Worm (Caenorhabditis elegans) whole organism, young adult: Measurements from ENCODE around the gene aak-1.
A peak's percentile ranks its signal among the peaks of the same experiment; 100 is the strongest.

ENCODE experiments used
- B0019.2 ChIP-seq: fragments of 200-800 bp; sonication (Bioruptor generic); conservative IDR thresholded peaks from 2 replicates; pipeline ENCODE4 v1.3.6; 2022; ENCODE audit warnings: missing genetic modification reagents, missing genetic modification characterization, missing compliant biosample characterization
- B0261.1 ChIP-seq: sonication (generic microtip); optimal IDR thresholded peaks from 2 replicates; lab custom pipeline; 2016; ENCODE audit warnings: mild to moderate bottlenecking, missing genetic modification characterization, moderate library complexity, missing compliant biosample characterization
- D2030.7 ChIP-seq: fragments of 200-800 bp; sonication (Bioruptor generic); IDR thresholded peaks from 2 replicates; pipeline ENCODE4 v1.3.6; 2022; ENCODE audit warnings: missing genetic modification reagents, missing genetic modification characterization, missing compliant biosample characterization
- F10E7.11 ChIP-seq: sonication (generic microtip); optimal IDR thresholded peaks from 2 replicates; lab custom pipeline; 2017; ENCODE audit warnings: mild to moderate bottlenecking, missing genetic modification characterization, moderate library complexity, missing compliant biosample characterization
- F22D6.2 ChIP-seq: sonication (generic microtip); optimal IDR thresholded peaks from 2 replicates; lab custom pipeline; 2016; ENCODE audit warnings: mild to moderate bottlenecking, missing genetic modification characterization, missing compliant biosample characterization
- F23B12.7 ChIP-seq: sonication (generic microtip); optimal IDR thresholded peaks from 2 replicates; lab custom pipeline; 2017; ENCODE audit warnings: missing genetic modification characterization, mild to moderate bottlenecking, missing compliant biosample characterization, antibody characterized with exemption, moderate library complexity; ENCODE audit not compliant: insufficient read depth
- F49E8.2 ChIP-seq: sonication (generic microtip); optimal IDR thresholded peaks from 3 replicates; lab custom pipeline; 2017; ENCODE audit warnings: missing genetic modification characterization, mild to moderate bottlenecking, missing compliant biosample characterization, antibody characterized with exemption, moderate library complexity; ENCODE audit not compliant: insufficient read depth
- F52B5.7 ChIP-seq: sonication (generic microtip); optimal IDR thresholded peaks from 2 replicates; lab custom pipeline; 2016; ENCODE audit warnings: mild to moderate bottlenecking, missing genetic modification characterization, missing compliant biosample characterization
- F57A8.1 ChIP-seq: fragments of 200-800 bp; sonication (Bioruptor generic); optimal IDR thresholded peaks from 2 replicates; lab custom pipeline; 2018; ENCODE audit warnings: mild to moderate bottlenecking, missing genetic modification characterization, moderate library complexity, missing compliant biosample characterization
- F57C9.4 ChIP-seq: sonication (generic microtip); optimal IDR thresholded peaks from 2 replicates; lab custom pipeline; 2017; ENCODE audit warnings: mild to moderate bottlenecking, missing genetic modification characterization, missing compliant biosample characterization
- K11D2.4 ChIP-seq: fragments of 200-800 bp; sonication (Bioruptor generic); IDR thresholded peaks from 2 replicates; pipeline ENCODE4 v1.3.6; 2022; ENCODE audit warnings: missing genetic modification reagents, missing genetic modification characterization, missing compliant biosample characterization
- Y53F4B.3 ChIP-seq: fragments of 200-800 bp; sonication (Bioruptor generic); IDR thresholded peaks from 2 replicates; pipeline ENCODE4 v1.3.6; 2022; ENCODE audit warnings: missing genetic modification reagents, missing genetic modification characterization, missing compliant biosample characterization
- Y67H2A.10 ChIP-seq: fragments of 200-800 bp; sonication (Bioruptor generic); conservative IDR thresholded peaks from 2 replicates; pipeline ENCODE4 v1.3.6; 2022; ENCODE audit warnings: missing genetic modification reagents, missing genetic modification characterization, missing compliant biosample characterization
- atf-7 ChIP-seq: sonication (generic microtip); optimal IDR thresholded peaks from 2 replicates; lab custom pipeline; 2017; ENCODE audit warnings: mild to moderate bottlenecking, missing genetic modification characterization, missing compliant biosample characterization
- attf-3 ChIP-seq: fragments of 200-800 bp; sonication (Bioruptor generic); conservative IDR thresholded peaks from 2 replicates; pipeline ENCODE4 v1.3.6; 2022; ENCODE audit warnings: missing genetic modification reagents, missing genetic modification characterization, missing compliant biosample characterization
- attf-5 ChIP-seq: fragments of 200-800 bp; sonication (Bioruptor generic); optimal IDR thresholded peaks from 2 replicates; lab custom pipeline; 2018; ENCODE audit warnings: mild to moderate bottlenecking, missing genetic modification characterization, missing compliant biosample characterization
- cebp-1 ChIP-seq, 2 experiments: fragments of 200-800 bp in 1 of 2; sonication (Bioruptor generic) in 1 of 2; sonication (generic microtip) in 1 of 2; IDR thresholded peaks in 1 of 2; optimal IDR thresholded peaks in 1 of 2; 2 replicates each; pipeline versions ENCODE4 v1.3.6 to Lab custom; 2017 to 2022; ENCODE audit warnings: missing compliant biosample characterization in 2 of 2, missing genetic modification characterization in 2 of 2, mild to moderate bottlenecking in 1 of 2, missing genetic modification reagents in 1 of 2, moderate library complexity in 1 of 2
- cebp-2 ChIP-seq: fragments of 200-800 bp; sonication (Bioruptor generic); IDR thresholded peaks from 2 replicates; pipeline ENCODE4 v1.3.6; 2022; ENCODE audit warnings: missing genetic modification characterization, missing compliant biosample characterization
- ceh-27 ChIP-seq: fragments of 200-800 bp; sonication (Bioruptor generic); optimal IDR thresholded peaks from 2 replicates; lab custom pipeline; 2018; ENCODE audit warnings: mild to moderate bottlenecking, missing genetic modification characterization, moderate library complexity, missing compliant biosample characterization
- ceh-58 ChIP-seq: fragments of 200-800 bp; sonication (Bioruptor generic); IDR thresholded peaks from 2 replicates; pipeline ENCODE4 v1.3.6; 2022; ENCODE audit warnings: missing genetic modification characterization, missing compliant biosample characterization
- ceh-91 ChIP-seq: fragments of 200-800 bp; sonication (Bioruptor generic); IDR thresholded peaks from 2 replicates; pipeline ENCODE4 v1.3.6; 2022; ENCODE audit warnings: missing genetic modification reagents, missing genetic modification characterization, missing compliant biosample characterization
- chd-7 ChIP-seq: sonication (generic microtip); optimal IDR thresholded peaks from 2 replicates; lab custom pipeline; 2016; ENCODE audit warnings: mild to moderate bottlenecking, missing genetic modification characterization, moderate library complexity, missing compliant biosample characterization
- die-1 ChIP-seq: sonication (generic microtip); optimal IDR thresholded peaks from 2 replicates; lab custom pipeline; 2016; ENCODE audit warnings: missing genotype, mild to moderate bottlenecking, missing genetic modification characterization, missing compliant biosample characterization
- dox-1 ChIP-seq: fragments of 200-800 bp; sonication (Bioruptor generic); IDR thresholded peaks from 2 replicates; pipeline ENCODE4 v1.3.6; 2022; ENCODE audit warnings: missing genetic modification reagents, missing genetic modification characterization, missing compliant biosample characterization
- dpff-1 ChIP-seq: sonication (generic microtip); optimal IDR thresholded peaks from 2 replicates; lab custom pipeline; 2017; ENCODE audit warnings: mild to moderate bottlenecking, missing genetic modification characterization, missing compliant biosample characterization
- lag-1 ChIP-seq: fragments of 200-800 bp; sonication (Bioruptor generic); IDR thresholded peaks from 2 replicates; pipeline ENCODE4 v1.3.6; 2022; ENCODE audit warnings: missing genetic modification reagents, missing genetic modification characterization, missing compliant biosample characterization
- let-526 ChIP-seq: fragments of 200-800 bp; sonication (Bioruptor generic); IDR thresholded peaks from 2 replicates; pipeline ENCODE4 v1.3.6; 2022; ENCODE audit warnings: missing genetic modification reagents, missing genetic modification characterization, missing compliant biosample characterization
- let-607 ChIP-seq, 2 experiments: fragments of 200-800 bp in 1 of 2; sonication (Bioruptor generic) in 1 of 2; sonication (generic microtip) in 1 of 2; optimal IDR thresholded peaks; 2 replicates each; lab custom pipeline; 2016 to 2018; ENCODE audit warnings: mild to moderate bottlenecking in 2 of 2, missing compliant biosample characterization in 2 of 2, missing genetic modification characterization in 2 of 2, moderate library complexity in 2 of 2, missing genotype in 1 of 2
- lin-40 ChIP-seq: sonication (generic microtip); optimal IDR thresholded peaks from 2 replicates; lab custom pipeline; 2016; ENCODE audit warnings: missing genetic modification characterization, mild to moderate bottlenecking, missing compliant biosample characterization, missing genotype, missing genetic modification reagents
- lin-54 ChIP-seq: fragments of 200-800 bp; sonication (Bioruptor generic); optimal IDR thresholded peaks from 2 replicates; lab custom pipeline; 2018; ENCODE audit warnings: mild to moderate bottlenecking, missing genetic modification characterization, missing compliant biosample characterization
- lir-1 ChIP-seq: fragments of 200-800 bp; sonication (Bioruptor generic); conservative IDR thresholded peaks from 2 replicates; pipeline ENCODE4 v1.3.6; 2022; ENCODE audit warnings: missing genetic modification reagents, missing genetic modification characterization, missing compliant biosample characterization
- madf-10 ChIP-seq: sonication (generic microtip); optimal IDR thresholded peaks from 2 replicates; lab custom pipeline; 2016; ENCODE audit warnings: mild to moderate bottlenecking, missing genetic modification characterization, missing compliant biosample characterization
- nfyb-1 ChIP-seq: fragments of 200-800 bp; sonication (Bioruptor generic); IDR thresholded peaks from 2 replicates; pipeline ENCODE4 v1.3.6; 2022; ENCODE audit warnings: missing genetic modification reagents, missing genetic modification characterization, missing compliant biosample characterization
- nhr-80 ChIP-seq: sonication (generic microtip); optimal IDR thresholded peaks from 2 replicates; lab custom pipeline; 2016; ENCODE audit warnings: missing genetic modification characterization, missing compliant biosample characterization
- nhr-90 ChIP-seq: sonication (generic microtip); optimal IDR thresholded peaks from 2 replicates; lab custom pipeline; 2016; ENCODE audit warnings: missing genotype, mild to moderate bottlenecking, missing genetic modification characterization, missing compliant biosample characterization
- pha-4 ChIP-seq: fragments of 150-350 bp; sonication (generic microtip); optimal IDR thresholded peaks from 2 replicates; lab custom pipeline; 2014; ENCODE audit warnings: missing biosample characterization, missing genetic modification reagents, missing genetic modification characterization
- rpc-1 ChIP-seq, 2 experiments: fragments of 150-350 bp in 1 of 2; sonication (generic microtip) in 1 of 2; optimal IDR thresholded peaks; 2 replicates each; lab custom pipeline; 2014 to 2018; ENCODE audit warnings: missing biosample characterization in 1 of 2, missing genetic modification characterization in 1 of 2, missing genetic modification reagents in 1 of 2, missing genotype in 1 of 2
- snpc-1.1 ChIP-seq: sonication (generic microtip); optimal IDR thresholded peaks from 2 replicates; lab custom pipeline; 2017; ENCODE audit warnings: missing genetic modification characterization, mild to moderate bottlenecking, missing compliant biosample characterization, antibody characterized with exemption, moderate library complexity, missing genotype, missing genetic modification reagents; ENCODE audit not compliant: insufficient read depth
- snpc-4 ChIP-seq, 5 experiments: fragments of 150-350 bp in 1 of 5; sonication (generic microtip) in 4 of 5; optimal IDR thresholded peaks; 2 replicates each; lab custom pipeline; 2014 to 2018; ENCODE audit warnings: missing genetic modification characterization in 5 of 5, missing biosample characterization in 3 of 5, antibody characterized with exemption in 2 of 5, mild to moderate bottlenecking in 2 of 5, missing compliant biosample characterization in 2 of 5, missing genotype in 2 of 5, moderate library complexity in 2 of 5, missing genetic modification reagents in 1 of 5
- somi-1 ChIP-seq: fragments of 200-800 bp; sonication (Bioruptor generic); optimal IDR thresholded peaks from 2 replicates; lab custom pipeline; 2018; ENCODE audit warnings: mild to moderate bottlenecking, missing genetic modification characterization, missing compliant biosample characterization
- tbp1 ChIP-seq: fragments of 200-800 bp; sonication (Bioruptor generic); optimal IDR thresholded peaks from 2 replicates; lab custom pipeline; 2018; ENCODE audit warnings: mild to moderate bottlenecking, missing genetic modification characterization, missing compliant biosample characterization
- unc-62 ChIP-seq: fragments of 150-350 bp; optimal IDR thresholded peaks from 2 replicates; lab custom pipeline; 2014; ENCODE audit warnings: missing biosample characterization, missing genetic modification reagents, missing genetic modification characterization
- zfh-2 ChIP-seq: fragments of 200-800 bp; sonication (Bioruptor generic); conservative IDR thresholded peaks from 2 replicates; pipeline ENCODE4 v1.3.6; 2022; ENCODE audit warnings: missing genetic modification reagents, missing genetic modification characterization, missing compliant biosample characterization
- ztf-22 ChIP-seq: fragments of 200-800 bp; sonication (Bioruptor generic); optimal IDR thresholded peaks from 2 replicates; lab custom pipeline; 2018; ENCODE audit warnings: mild to moderate bottlenecking, missing genetic modification characterization, moderate library complexity, missing compliant biosample characterization
- ztf-26 ChIP-seq: sonication (generic microtip); optimal IDR thresholded peaks from 2 replicates; lab custom pipeline; 2017; ENCODE audit warnings: missing genetic modification characterization, missing compliant biosample characterization

The aak-1 gene

ce11 chrIII:8784500-8784899 lies 23.6 kb upstream of the aak-1 start:
- TF ChIP-seq lag-1 (GFP tag; lab: Robert Waterston, UW), result no peak
- TF ChIP-seq snpc-4 (GFP tag; optimal IDR thresholded peaks at IDR 0.05; lab: Kevin White, UChicago), result no peak
- TF ChIP-seq snpc-4 (tag; optimal IDR thresholded peaks at IDR 0.05; lab: Kevin White, UChicago), result no peak
- TF ChIP-seq dpff-1 (tag; lab: Kevin White, UChicago), result no peak
- TF ChIP-seq F10E7.11 (tag; lab: Kevin White, UChicago), result no peak
- no peak for TF ChIP-seq zfh-2 (GFP tag; lab: Robert Waterston, UW)

ce11 chrIII:8782744-8783143 lies 21.9 kb upstream of the aak-1 start:
- TF ChIP-seq atf-7 (tag; lab: Kevin White, UChicago), result peak; percentile 47
- TF ChIP-seq K11D2.4 (GFP tag; lab: Robert Waterston, UW), result no peak
- no peak for TF ChIP-seq lir-1
- no peak for TF ChIP-seq F52B5.7 (tag; lab: Kevin White, UChicago)
- TF ChIP-seq chd-7 (tag; lab: Kevin White, UChicago), result no peak
- peak; percentile 44 for TF ChIP-seq die-1 (tag; lab: Kevin White, UChicago)
- peak; percentile 49 for TF ChIP-seq attf-5 (GFP tag; lab: Kevin White, UChicago)
- TF ChIP-seq cebp-1 (GFP tag; IDR thresholded peaks at IDR 0.05; lab: Robert Waterston, UW), result 0 out of 2 replicates have a peak, but pooled peaks have one; percentile 35
- peak; percentile 44 for TF ChIP-seq cebp-1 (tag; optimal IDR thresholded peaks at IDR 0.05; lab: Kevin White, UChicago)
- no peak for TF ChIP-seq ceh-27 (GFP tag; lab: Kevin White, UChicago)
- TF ChIP-seq ztf-22 (GFP tag; lab: Kevin White, UChicago), result peak; percentile 30
- no peak for TF ChIP-seq nhr-90 (tag; lab: Kevin White, UChicago)
- TF ChIP-seq let-607 (tag; optimal IDR thresholded peaks at IDR 0.05; lab: Kevin White, UChicago), result peak in 1 of 2 experiments; percentile 37
- TF ChIP-seq nfyb-1 (GFP tag; lab: Robert Waterston, UW), result peak; percentile 23; the same call in 1 of the 2 replicates
- no peak for TF ChIP-seq rpc-1 (optimal IDR thresholded peaks at IDR 0.05; lab: Kevin White, UChicago)
- no peak for TF ChIP-seq rpc-1 (tag; optimal IDR thresholded peaks at IDR 0.05; lab: Kevin White, UChicago)
- no peak for TF ChIP-seq Y67H2A.10 (GFP tag; lab: Robert Waterston, UW)
- TF ChIP-seq let-526, result no peak
- TF ChIP-seq nhr-80 (tag; lab: Kevin White, UChicago), result peak; percentile 90
- no peak for TF ChIP-seq snpc-1.1 (tag; lab: Kevin White, UChicago)
- no peak for TF ChIP-seq cebp-2 (GFP tag; lab: Robert Waterston, UW)
- TF ChIP-seq somi-1 (GFP tag; lab: Kevin White, UChicago), result peak; percentile 65
- TF ChIP-seq ceh-58, result no peak
- no peak for TF ChIP-seq dox-1 (GFP tag; lab: Robert Waterston, UW)
- TF ChIP-seq B0261.1 (tag; lab: Kevin White, UChicago), result no peak
- TF ChIP-seq lin-54 (GFP tag; lab: Kevin White, UChicago), result no peak
- no peak for TF ChIP-seq Y53F4B.3 (GFP tag; lab: Robert Waterston, UW)
- TF ChIP-seq tbp1, result peak; percentile 25
- no peak for TF ChIP-seq attf-3
- no peak for TF ChIP-seq F49E8.2 (tag; lab: Kevin White, UChicago)
- no peak for TF ChIP-seq B0019.2 (GFP tag; lab: Robert Waterston, UW)
- TF ChIP-seq F57A8.1 (GFP tag; lab: Kevin White, UChicago), result no peak
- peak; percentile 7 for TF ChIP-seq F22D6.2
- TF ChIP-seq F23B12.7, result no peak
- no peak for TF ChIP-seq lag-1 (GFP tag; lab: Robert Waterston, UW)
- TF ChIP-seq unc-62 (GFP tag; lab: Kevin White, UChicago), result peak; percentile 44
- no peak for TF ChIP-seq D2030.7 (GFP tag; lab: Robert Waterston, UW)
- TF ChIP-seq lin-40 (tag; lab: Kevin White, UChicago), result peak; percentile 44
- no peak for TF ChIP-seq F57C9.4 (tag; lab: Kevin White, UChicago)
- TF ChIP-seq madf-10 (tag; lab: Kevin White, UChicago), result no peak
- peak; percentile 75 for TF ChIP-seq ztf-26 (tag; lab: Kevin White, UChicago)
- TF ChIP-seq ceh-91 (GFP tag; lab: Robert Waterston, UW), result no peak
- TF ChIP-seq zfh-2 (GFP tag; lab: Robert Waterston, UW), result no peak
- TF ChIP-seq pha-4 (tag; lab: Kevin White, UChicago), result no peak
